Fruit fly (Drosophila melanogaster): ENCODE data around the gene Atet.

The Atet gene

dm6 chr2L:4382522-4382921, 48.8 kb downstream of the Atet start, which contains the start of gene CG17612 (continued):
- TF ChIP-seq CG4617 (GFP tag; optimal IDR thresholded peaks at IDR 0.05; ENCODE audit: borderline replicate concordance) (peak; percentile 50), Adf1 (GFP tag; IDR thresholded peaks at IDR 0.05) (no peak), CG17612 (GFP tag; IDR thresholded peaks at IDR 0.05) (no peak), lab (GFP tag; optimal IDR thresholded peaks at IDR 0.05) (no peak), CG17328 (GFP tag; IDR thresholded peaks at IDR 0.05) (no peak), sens-2 (GFP tag; IDR thresholded peaks at IDR 0.05) (no peak), gem (tag; optimal IDR thresholded peaks at IDR 0.05) (no peak), zf30C (GFP tag; optimal IDR thresholded peaks at IDR 0.05) (no peak), B-H2 (GFP tag; optimal IDR thresholded peaks at IDR 0.05) (no peak), CG5180 (GFP tag; optimal IDR thresholded peaks at IDR 0.05) (no peak), BtbVII (GFP tag; optimal IDR thresholded peaks at IDR 0.05) (no peak), Ravus (GFP tag; IDR thresholded peaks at IDR 0.05) (no peak), CG7839 (tag; optimal IDR thresholded peaks at IDR 0.05) (no peak), NfI (GFP tag; optimal IDR thresholded peaks at IDR 0.05) (no peak), ab (GFP tag; optimal IDR thresholded peaks at IDR 0.05) (no peak), vfl (GFP tag; optimal IDR thresholded peaks at IDR 0.05) (no peak), peb (GFP tag; IDR thresholded peaks at IDR 0.05) (no peak), Antp (GFP tag; optimal IDR thresholded peaks at IDR 0.05) (no peak), C15 (GFP tag; IDR thresholded peaks at IDR 0.05) (no peak), Dll (GFP tag; IDR thresholded peaks at IDR 0.05; ENCODE audit: partially characterized antibody) (peak; percentile 74; the same call in 3 of the 4 replicates), D19B (GFP tag; optimal IDR thresholded peaks at IDR 0.05) (no peak), Rfx (GFP tag; IDR thresholded peaks at IDR 0.05) (no peak), Oli (tag; optimal IDR thresholded peaks at IDR 0.05) (no peak), gro (GFP tag; optimal IDR thresholded peaks at IDR 0.05) (no peak), rib (GFP tag; IDR thresholded peaks at IDR 0.05) (no peak), yki (optimal IDR thresholded peaks at IDR 0.05) (no peak), Fer2 (tag; optimal IDR thresholded peaks at IDR 0.05) (no peak), Hey (tag; optimal IDR thresholded peaks at IDR 0.05) (no peak), Side (GFP tag; optimal IDR thresholded peaks at IDR 0.05) (no peak), CG2712 (tag; optimal IDR thresholded peaks at IDR 0.05) (peak; percentile 10), Ets97D (GFP tag; optimal IDR thresholded peaks at IDR 0.05) (peak; percentile 21), wdn (GFP tag; IDR thresholded peaks at IDR 0.05) (no peak), CG7987 (GFP tag; optimal IDR thresholded peaks at IDR 0.05) (no peak), CG1233 (GFP tag; optimal IDR thresholded peaks at IDR 0.05) (no peak), org-1 (GFP tag; optimal IDR thresholded peaks at IDR 0.05) (no peak), Dek (tag; optimal IDR thresholded peaks at IDR 0.05) (no peak), CG11456 (GFP tag; IDR thresholded peaks at IDR 0.05) (no peak), pum (GFP tag; optimal IDR thresholded peaks at IDR 0.05) (no peak), gcm2 (GFP tag; optimal IDR thresholded peaks at IDR 0.05) (no peak), h (optimal IDR thresholded peaks at IDR 0.05) (no peak), ken (GFP tag; IDR thresholded peaks at IDR 0.05) (no peak), dimm (GFP tag; IDR thresholded peaks at IDR 0.05) (no peak), az2 (GFP tag; optimal IDR thresholded peaks at IDR 0.05) (no peak), CG14014 (GFP tag; IDR thresholded peaks at IDR 0.05) (no peak), jigr1 (GFP tag; IDR thresholded peaks at IDR 0.05) (no peak), CG4854 (GFP tag; optimal IDR thresholded peaks at IDR 0.05) (no peak), crol (GFP tag; IDR thresholded peaks at IDR 0.05) (no peak), CG14710 (tag; optimal IDR thresholded peaks at IDR 0.05) (peak; percentile 33), hth (optimal IDR thresholded peaks at IDR 0.05) (no peak), Oaz (GFP tag; IDR thresholded peaks at IDR 0.05) (no peak), CrebB (tag; optimal IDR thresholded peaks at IDR 0.05) (no peak), her (GFP tag; optimal IDR thresholded peaks at IDR 0.05) (no peak), stwl (tag; optimal IDR thresholded peaks at IDR 0.05) (peak; percentile 89), CG10543 (GFP tag; optimal IDR thresholded peaks at IDR 0.05) (no peak)

Data from whole organism, embryonic.